Worm (Caenorhabditis elegans) whole organism, L4 larva: Measurements from ENCODE around the gene mif-2.
A peak's percentile ranks its signal among the peaks of the same experiment; 100 is the strongest.

ENCODE experiments used
- F10B5.3 ChIP-seq: sonication (generic microtip); optimal IDR thresholded peaks from 2 replicates; lab custom pipeline; 2016; ENCODE audit warnings: mild to moderate bottlenecking, missing genetic modification characterization, missing compliant biosample characterization
- F26F4.8 ChIP-seq: fragments of 200-800 bp; sonication (Bioruptor generic); conservative IDR thresholded peaks from 2 replicates; pipeline ENCODE4 v1.3.6; 2022; ENCODE audit warnings: missing genetic modification characterization, missing compliant biosample characterization
- F37D6.2 ChIP-seq: sonication (generic microtip); optimal IDR thresholded peaks from 2 replicates; lab custom pipeline; 2016; ENCODE audit warnings: mild to moderate bottlenecking, missing genetic modification characterization, missing compliant biosample characterization
- F44E2.7 ChIP-seq: fragments of 200-800 bp; sonication (Bioruptor generic); IDR thresholded peaks from 2 replicates; pipeline ENCODE4 v2.1.2; 2022; ENCODE audit warnings: missing genetic modification characterization, missing compliant biosample characterization
- F49E8.2 ChIP-seq: sonication (generic microtip); optimal IDR thresholded peaks from 2 replicates; lab custom pipeline; 2016; ENCODE audit warnings: missing compliant biosample characterization, mild to moderate bottlenecking, missing genetic modification characterization, borderline replicate concordance
- T20F7.1 ChIP-seq: fragments of 200-800 bp; sonication (Bioruptor generic); optimal IDR thresholded peaks from 2 replicates; lab custom pipeline; 2018; ENCODE audit warnings: mild to moderate bottlenecking, missing genetic modification characterization, missing compliant biosample characterization
- T26A8.4 ChIP-seq: fragments of 200-800 bp; sonication (Bioruptor generic); IDR thresholded peaks from 2 replicates; pipeline ENCODE4 v1.3.6; 2022; ENCODE audit warnings: missing genetic modification characterization, missing compliant biosample characterization
- Y105C5A.15 ChIP-seq: fragments of 200-800 bp; sonication (Bioruptor generic); IDR thresholded peaks from 2 replicates; pipeline ENCODE4 v1.3.6; 2022; ENCODE audit warnings: missing genetic modification characterization, missing compliant biosample characterization
- Y48G9A.11 ChIP-seq: fragments of 200-800 bp; sonication (Bioruptor generic); IDR thresholded peaks from 2 replicates; pipeline ENCODE4 v1.3.6; 2022; ENCODE audit warnings: missing genetic modification reagents, missing genetic modification characterization, missing compliant biosample characterization
- Y5F2A.4 ChIP-seq: fragments of 200-800 bp; sonication (Bioruptor generic); optimal IDR thresholded peaks from 2 replicates; lab custom pipeline; 2018; ENCODE audit warnings: mild to moderate bottlenecking, missing genetic modification characterization, missing compliant biosample characterization
- Y75B8A.6 ChIP-seq: fragments of 200-800 bp; sonication (Bioruptor generic); IDR thresholded peaks from 2 replicates; pipeline ENCODE4 v1.3.6; 2022; ENCODE audit warnings: missing genetic modification reagents, missing genetic modification characterization, missing compliant biosample characterization
- ceh-44 ChIP-seq: fragments of 200-800 bp; sonication (Bioruptor generic); IDR thresholded peaks from 2 replicates; pipeline ENCODE4 v1.3.6; 2022; ENCODE audit warnings: missing genetic modification reagents, missing genetic modification characterization, missing compliant biosample characterization
- cey-2 ChIP-seq: sonication (generic microtip); optimal IDR thresholded peaks from 3 replicates; lab custom pipeline; 2017; ENCODE audit warnings: missing genetic modification characterization, mild to moderate bottlenecking, missing compliant biosample characterization, antibody characterized with exemption, borderline replicate concordance; ENCODE audit not compliant: insufficient read depth
- daf-8 ChIP-seq: fragments of 200-800 bp; sonication (Bioruptor generic); IDR thresholded peaks from 2 replicates; pipeline ENCODE4 v1.3.6; 2022; ENCODE audit warnings: missing genetic modification characterization, missing compliant biosample characterization
- dmd-6 ChIP-seq: fragments of 200-800 bp; sonication (Bioruptor generic); IDR thresholded peaks from 2 replicates; pipeline ENCODE4 v1.3.6; 2022; ENCODE audit warnings: missing genetic modification reagents, missing genetic modification characterization, missing compliant biosample characterization
- dmd-8 ChIP-seq: fragments of 200-800 bp; sonication (Bioruptor generic); IDR thresholded peaks from 2 replicates; pipeline ENCODE4 v1.3.6; 2022; ENCODE audit warnings: missing genetic modification characterization, missing compliant biosample characterization
- dpl-1 ChIP-seq: fragments of 150-350 bp; optimal IDR thresholded peaks from 2 replicates; lab custom pipeline; 2014; ENCODE audit warnings: missing biosample characterization, missing genetic modification reagents, missing genetic modification characterization
- duxl-1 ChIP-seq: sonication (generic microtip); optimal IDR thresholded peaks from 2 replicates; lab custom pipeline; 2016; ENCODE audit warnings: mild to moderate bottlenecking, missing genetic modification characterization, moderate library complexity, missing compliant biosample characterization; ENCODE audit not compliant: poor library complexity
- egl-43 ChIP-seq: fragments of 200-800 bp; sonication (Bioruptor generic); IDR thresholded peaks from 2 replicates; pipeline ENCODE4 v1.3.6; 2022; ENCODE audit warnings: missing genetic modification reagents, missing genetic modification characterization, missing compliant biosample characterization
- hif-1 ChIP-seq, 2 experiments: sonication (generic microtip); optimal IDR thresholded peaks; 2 replicates each; lab custom pipeline; 2016 to 2017; ENCODE audit warnings: missing compliant biosample characterization in 2 of 2, missing genetic modification characterization in 2 of 2, missing genetic modification reagents in 2 of 2, missing genotype in 2 of 2, mild to moderate bottlenecking in 1 of 2
- hlh-30 ChIP-seq: sonication (generic microtip); optimal IDR thresholded peaks from 2 replicates; lab custom pipeline; 2017; ENCODE audit warnings: antibody characterized with exemption, mild to moderate bottlenecking, missing genetic modification characterization, missing compliant biosample characterization; ENCODE audit not compliant: insufficient read depth
- hmg-1.1 ChIP-seq: fragments of 200-800 bp; sonication (Bioruptor generic); IDR thresholded peaks from 2 replicates; pipeline ENCODE4 v1.3.6; 2022; ENCODE audit warnings: missing genetic modification reagents, missing genetic modification characterization, missing compliant biosample characterization
- lin-15B ChIP-seq: fragments of 150-350 bp; sonication (generic microtip); optimal IDR thresholded peaks from 3 replicates; lab custom pipeline; 2014; ENCODE audit warnings: missing biosample characterization, missing genetic modification characterization
- lin-39 ChIP-seq: fragments of 150-350 bp; optimal IDR thresholded peaks from 2 replicates; lab custom pipeline; 2014; ENCODE audit warnings: missing biosample characterization, missing genetic modification reagents, missing genetic modification characterization
- lir-3 ChIP-seq: sonication (generic microtip); optimal IDR thresholded peaks from 2 replicates; lab custom pipeline; 2016; ENCODE audit warnings: mild to moderate bottlenecking, missing genetic modification characterization, missing compliant biosample characterization
- madf-5 ChIP-seq, 2 experiments: fragments of 200-800 bp; sonication (Bioruptor generic); IDR thresholded peaks; 2 replicates each; pipeline ENCODE4 v1.3.6; 2022; ENCODE audit warnings: missing compliant biosample characterization in 2 of 2, missing genetic modification characterization in 2 of 2
- mdl-1 ChIP-seq, 2 experiments: fragments of 150-350 bp in 1 of 2; sonication (generic microtip) in 1 of 2; optimal IDR thresholded peaks; 2 replicates each; lab custom pipeline; 2014 to 2017; ENCODE audit warnings: missing biosample characterization in 2 of 2, missing genetic modification characterization in 2 of 2
- mdt-29 ChIP-seq: fragments of 200-800 bp; sonication (Bioruptor generic); IDR thresholded peaks from 2 replicates; pipeline ENCODE4 v1.3.6; 2022; ENCODE audit warnings: missing genetic modification reagents, missing genetic modification characterization, missing compliant biosample characterization
- mep-1 ChIP-seq: fragments of 150-350 bp; sonication (generic microtip); optimal IDR thresholded peaks from 3 replicates; lab custom pipeline; 2014; ENCODE audit warnings: missing biosample characterization, missing genetic modification characterization
- mes-2 ChIP-seq: sonication (generic microtip); optimal IDR thresholded peaks from 2 replicates; lab custom pipeline; 2016; ENCODE audit warnings: missing genotype, mild to moderate bottlenecking, missing genetic modification characterization, missing compliant biosample characterization; ENCODE audit not compliant: poor library complexity, severe bottlenecking
- mxl-2 ChIP-seq: fragments of 200-800 bp; sonication (Bioruptor generic); conservative IDR thresholded peaks from 2 replicates; pipeline ENCODE4 v1.3.6; 2022; ENCODE audit warnings: missing genetic modification reagents, missing genetic modification characterization, missing compliant biosample characterization
- mxl-3 ChIP-seq: fragments of 200-800 bp; sonication (Bioruptor generic); optimal IDR thresholded peaks from 2 replicates; lab custom pipeline; 2018; ENCODE audit warnings: mild to moderate bottlenecking, missing genetic modification characterization, missing compliant biosample characterization
- nhr-11 ChIP-seq: fragments of 150-350 bp; optimal IDR thresholded peaks from 2 replicates; lab custom pipeline; 2014; ENCODE audit warnings: missing biosample characterization, missing genetic modification characterization
- nhr-111 ChIP-seq: fragments of 200-800 bp; sonication (Bioruptor generic); optimal IDR thresholded peaks from 2 replicates; lab custom pipeline; 2018; ENCODE audit warnings: mild to moderate bottlenecking, missing genetic modification characterization, missing compliant biosample characterization
- nhr-237 ChIP-seq: sonication (generic microtip); optimal IDR thresholded peaks from 2 replicates; lab custom pipeline; 2017; ENCODE audit warnings: missing biosample characterization, missing genetic modification characterization
- nhr-48 ChIP-seq: sonication (generic microtip); optimal IDR thresholded peaks from 2 replicates; lab custom pipeline; 2016; ENCODE audit warnings: mild to moderate bottlenecking, missing genetic modification characterization, missing compliant biosample characterization
- nhr-6 ChIP-seq: fragments of 150-350 bp; optimal IDR thresholded peaks from 2 replicates; lab custom pipeline; 2014; ENCODE audit warnings: missing biosample characterization, missing genetic modification characterization
- nhr-76 ChIP-seq: fragments of 150-350 bp; optimal IDR thresholded peaks from 2 replicates; lab custom pipeline; 2014; ENCODE audit warnings: missing biosample characterization, missing genetic modification characterization
- nhr-77 ChIP-seq: fragments of 150-350 bp; optimal IDR thresholded peaks from 2 replicates; lab custom pipeline; 2014; ENCODE audit warnings: missing biosample characterization, missing genetic modification characterization
- php-3 ChIP-seq: fragments of 200-800 bp; sonication (Bioruptor generic); IDR thresholded peaks from 2 replicates; pipeline ENCODE4 v1.3.6; 2022; ENCODE audit warnings: missing genetic modification reagents, missing genetic modification characterization, missing compliant biosample characterization
- pqm-1 ChIP-seq: sonication (generic microtip); optimal IDR thresholded peaks from 2 replicates; lab custom pipeline; 2017; ENCODE audit warnings: missing biosample characterization, missing genetic modification characterization
- sdz-12 ChIP-seq: fragments of 200-800 bp; sonication (Bioruptor generic); optimal IDR thresholded peaks from 2 replicates; lab custom pipeline; 2018; ENCODE audit warnings: mild to moderate bottlenecking, missing genetic modification characterization, missing compliant biosample characterization
- set-16 ChIP-seq: fragments of 200-800 bp; sonication (Bioruptor generic); IDR thresholded peaks from 2 replicates; pipeline ENCODE4 v1.3.6; 2022; ENCODE audit warnings: missing genetic modification reagents, missing genetic modification characterization, missing compliant biosample characterization
- spr-1 ChIP-seq: sonication (generic microtip); optimal IDR thresholded peaks from 2 replicates; lab custom pipeline; 2016; ENCODE audit warnings: mild to moderate bottlenecking, missing genetic modification characterization, missing compliant biosample characterization
- spr-3 ChIP-seq: fragments of 200-800 bp; sonication (Bioruptor generic); optimal IDR thresholded peaks from 2 replicates; lab custom pipeline; 2018; ENCODE audit warnings: mild to moderate bottlenecking, missing genetic modification characterization, missing compliant biosample characterization
- unc-62 ChIP-seq, 3 experiments: fragments of 150-350 bp in 1 of 3; sonication (generic microtip); optimal IDR thresholded peaks in 2 of 3; peaks in 1 of 3; 1 replicate in 1 of 3; 2 replicates in 2 of 3; lab custom pipeline; 2014 to 2017; ENCODE audit warnings: missing biosample characterization in 3 of 3, missing genetic modification characterization in 3 of 3, missing genetic modification reagents in 3 of 3, missing genotype in 1 of 3
- vab-7 ChIP-seq: fragments of 200-800 bp; sonication (Bioruptor generic); IDR thresholded peaks from 2 replicates; pipeline ENCODE4 v1.3.6; 2022; ENCODE audit warnings: missing genetic modification reagents, missing genetic modification characterization, missing compliant biosample characterization
- zag-1 ChIP-seq: fragments of 150-350 bp; optimal IDR thresholded peaks from 2 replicates; lab custom pipeline; 2014; ENCODE audit warnings: missing biosample characterization, missing genetic modification characterization
- zfp-2 ChIP-seq: sonication (generic microtip); optimal IDR thresholded peaks from 2 replicates; lab custom pipeline; 2016; ENCODE audit warnings: mild to moderate bottlenecking, missing genetic modification characterization, missing compliant biosample characterization
- zip-11 ChIP-seq: fragments of 200-800 bp; sonication (Bioruptor generic); IDR thresholded peaks from 2 replicates; pipeline ENCODE4 v1.3.6; 2022; ENCODE audit warnings: missing genetic modification characterization, missing compliant biosample characterization
- zip-2 ChIP-seq: fragments of 150-350 bp; optimal IDR thresholded peaks from 2 replicates; lab custom pipeline; 2014; ENCODE audit warnings: missing biosample characterization, missing genetic modification characterization

Gene mif-2

DNA sequence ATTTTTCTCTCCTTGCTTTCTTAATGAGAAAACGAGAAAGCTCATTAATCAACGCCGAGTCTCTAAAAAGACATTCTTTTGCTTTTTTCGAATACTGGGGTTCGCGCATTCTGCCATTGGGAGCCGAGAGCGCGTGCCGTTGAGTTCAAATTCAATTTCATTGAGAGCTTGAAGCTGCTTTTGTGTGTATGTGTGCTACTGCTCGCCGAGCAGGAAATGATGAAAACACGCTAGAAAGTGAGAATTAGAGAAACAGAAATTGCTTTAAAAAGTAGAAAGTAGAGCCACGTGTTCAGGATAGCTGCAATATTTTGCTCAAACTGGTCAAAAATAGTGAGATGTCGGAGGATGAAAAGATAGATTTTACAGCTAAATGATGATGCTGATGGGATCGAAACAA, 47.4 kb upstream of the mif-2 start (continued):
- peak; percentile 18 for TF ChIP-seq mep-1 (tag; lab: Kevin White, UChicago)
- no peak for TF ChIP-seq daf-8 (GFP tag; lab: Robert Waterston, UW)
- peak; percentile 64 for TF ChIP-seq hlh-30
- no peak for TF ChIP-seq nhr-111 (GFP tag; lab: Kevin White, UChicago)
- no peak for TF ChIP-seq Y48G9A.11
- TF ChIP-seq vab-7 (GFP tag; lab: Robert Waterston, UW) = no peak
- TF ChIP-seq php-3 (GFP tag; lab: Robert Waterston, UW) = no peak
- TF ChIP-seq F26F4.8 = no peak
- TF ChIP-seq T26A8.4 = no peak
- no peak for TF ChIP-seq mes-2 (tag; lab: Kevin White, UChicago)
- TF ChIP-seq zfp-2 = no peak
- no peak for TF ChIP-seq lin-15B (tag; lab: Kevin White, UChicago)
- TF ChIP-seq madf-5 (GFP tag; IDR thresholded peaks at IDR 0.05; lab: Robert Waterston, UW) = no peak
- TF ChIP-seq nhr-6 (tag; lab: Kevin White, UChicago) = no peak
- peak; percentile 40 for TF ChIP-seq mxl-3 (GFP tag; lab: Kevin White, UChicago)
- TF ChIP-seq spr-3 = no peak
- TF ChIP-seq zip-11 (GFP tag; lab: Robert Waterston, UW) = no peak
- TF ChIP-seq dmd-8 (GFP tag; lab: Robert Waterston, UW) = no peak
- no peak for TF ChIP-seq spr-1
- TF ChIP-seq hif-1 (tag; optimal IDR thresholded peaks at IDR 0.05; lab: Kevin White, UChicago) = peak in 1 of 2 experiments; percentile 2
- no peak for TF ChIP-seq hmg-1.1 (GFP tag; lab: Robert Waterston, UW)
- no peak for TF ChIP-seq Y105C5A.15 (GFP tag; lab: Robert Waterston, UW)
- TF ChIP-seq zag-1 (tag; lab: Kevin White, UChicago) = no peak
- no peak for TF ChIP-seq nhr-237 (tag; lab: Kevin White, UChicago)
- TF ChIP-seq Y5F2A.4 = no peak
- TF ChIP-seq F10B5.3 (tag; lab: Kevin White, UChicago) = no peak
- TF ChIP-seq nhr-48 (tag; lab: Kevin White, UChicago) = no peak
- TF ChIP-seq F37D6.2 = peak; percentile 3
- no peak for TF ChIP-seq nhr-76 (tag; lab: Kevin White, UChicago)
- peak in 1 of 2 experiments; percentile 68 for TF ChIP-seq mdl-1 (tag; optimal IDR thresholded peaks at IDR 0.05; lab: Kevin White, UChicago)
- TF ChIP-seq F44E2.7 (GFP tag; lab: Robert Waterston, UW) = no peak
- no peak for TF ChIP-seq unc-62 (GFP tag; optimal IDR thresholded peaks at IDR 0.05 in 1 of 2; lab: Kevin White, UChicago)
- no peak for TF ChIP-seq unc-62 (tag; optimal IDR thresholded peaks at IDR 0.05; lab: Kevin White, UChicago)
- TF ChIP-seq duxl-1 = no peak
- no peak for TF ChIP-seq Y75B8A.6 (GFP tag; lab: Robert Waterston, UW)
- TF ChIP-seq zip-2 (tag; lab: Kevin White, UChicago) = no peak
- no peak for TF ChIP-seq T20F7.1 (GFP tag; lab: Kevin White, UChicago)
- TF ChIP-seq pqm-1 (tag; lab: Kevin White, UChicago) = no peak
- TF ChIP-seq nhr-77 (tag; lab: Kevin White, UChicago) = no peak
- TF ChIP-seq lin-39 (tag; lab: Kevin White, UChicago) = no peak
- no peak for TF ChIP-seq mxl-2 (GFP tag; lab: Robert Waterston, UW)
- peak; percentile 2 for TF ChIP-seq nhr-11
- TF ChIP-seq egl-43 = no peak
- no peak for TF ChIP-seq cey-2
- TF ChIP-seq dmd-6 = no peak
- no peak for TF ChIP-seq set-16
- no peak for TF ChIP-seq ceh-44 (GFP tag; lab: Robert Waterston, UW)
- no peak for TF ChIP-seq dpl-1 (GFP tag; lab: Kevin White, UChicago)
- TF ChIP-seq sdz-12 (GFP tag; lab: Kevin White, UChicago) = no peak
- no peak for TF ChIP-seq mdt-29 (GFP tag; lab: Robert Waterston, UW)
- TF ChIP-seq F49E8.2 (tag; lab: Kevin White, UChicago) = no peak
- TF ChIP-seq lir-3 (tag; lab: Kevin White, UChicago) = no peak
